Worm (Caenorhabditis elegans) whole organism, L3 larva: ENCODE data around the gene R144.6.

Experiments used
- ama-1 ChIP-seq: fragments of 150-350 bp; optimal IDR thresholded peaks from 2 replicates; lab custom pipeline; 2018
- ceh-82 ChIP-seq: fragments of 150-350 bp; optimal IDR thresholded peaks from 2 replicates; lab custom pipeline; 2014; ENCODE audit warnings: missing biosample characterization, missing genetic modification characterization
- elt-2 ChIP-seq: sonication (generic microtip); optimal IDR thresholded peaks from 2 replicates; lab custom pipeline; 2016; ENCODE audit warnings: missing genetic modification reagents, mild to moderate bottlenecking, missing genetic modification characterization, missing compliant biosample characterization
- fos-1 ChIP-seq: fragments of 150-350 bp; optimal IDR thresholded peaks from 2 replicates; lab custom pipeline; 2014; ENCODE audit warnings: missing biosample characterization, missing genetic modification characterization
- nhr-77 ChIP-seq: fragments of 150-350 bp; optimal IDR thresholded peaks from 2 replicates; lab custom pipeline; 2014; ENCODE audit warnings: missing biosample characterization, missing genetic modification characterization
- skn-1 ChIP-seq: fragments of 150-350 bp; optimal IDR thresholded peaks from 2 replicates; lab custom pipeline; 2014; ENCODE audit warnings: missing biosample characterization, missing genetic modification characterization
- snpc-4 ChIP-seq: fragments of 150-350 bp; optimal IDR thresholded peaks from 2 replicates; lab custom pipeline; 2014; ENCODE audit warnings: missing biosample characterization, missing genetic modification characterization
- tbx-2 ChIP-seq: sonication (generic microtip); optimal IDR thresholded peaks from 2 replicates; lab custom pipeline; 2016; ENCODE audit warnings: mild to moderate bottlenecking, missing genetic modification characterization, missing compliant biosample characterization
- unc-39 ChIP-seq: sonication (generic microtip); optimal IDR thresholded peaks from 4 replicates; lab custom pipeline; 2017; ENCODE audit warnings: missing biosample characterization, missing genetic modification characterization
- unc-62 ChIP-seq: fragments of 150-350 bp; sonication (generic microtip); optimal IDR thresholded peaks from 4 replicates; lab custom pipeline; 2014; ENCODE audit warnings: missing biosample characterization, missing genetic modification reagents, missing genetic modification characterization
- ztf-4 ChIP-seq: fragments of 150-350 bp; optimal IDR thresholded peaks from 2 replicates; lab custom pipeline; 2014; ENCODE audit warnings: missing biosample characterization, missing genetic modification characterization

ce11 chrIII:5023642-5024041 lies 19.1 kb upstream of the R144.6 start:
- TF ChIP-seq ztf-4 (tag; lab: Kevin White, UChicago) (no peak), skn-1 (no peak), ceh-82 (tag; lab: Kevin White, UChicago) (no peak), unc-39 (tag; lab: Kevin White, UChicago) (no peak), tbx-2 (tag; lab: Kevin White, UChicago) (no peak), fos-1 (no peak), snpc-4 (tag; lab: Kevin White, UChicago) (no peak), elt-2 (no peak), ama-1 (lab: Kevin White, UChicago) (peak; percentile 16), unc-62 (GFP tag; lab: Kevin White, UChicago) (no peak), nhr-77 (tag; lab: Kevin White, UChicago) (no peak)
